Fruit fly (Drosophila melanogaster) whole organism, wandering third instar larva: ENCODE data around the gene Nlp.

Experiments used
- Abd-B ChIP-seq: fragments of >200 bp; optimal IDR thresholded peaks from 2 replicates; lab custom pipeline; 2017; ENCODE audit warnings: missing biosample characterization, missing genetic modification characterization
- CG32264 ChIP-seq: fragments of 200-800 bp; sonication (Bioruptor generic); optimal IDR thresholded peaks from 2 replicates; lab custom pipeline; 2016; ENCODE audit warnings: missing biosample characterization, missing genetic modification characterization
- CG9705 ChIP-seq: fragments of 200-800 bp; sonication (Bioruptor generic); optimal IDR thresholded peaks from 2 replicates; lab custom pipeline; 2018; ENCODE audit warnings: missing biosample characterization, mild to moderate bottlenecking, missing genetic modification characterization
- CrebA ChIP-seq: fragments of 200-800 bp; sonication (Bioruptor generic); optimal IDR thresholded peaks from 2 replicates; lab custom pipeline; 2016; ENCODE audit warnings: missing biosample characterization, mild to moderate bottlenecking, missing genetic modification characterization, borderline replicate concordance
- Dfd ChIP-seq: fragments of >200 bp; optimal IDR thresholded peaks from 2 replicates; lab custom pipeline; 2017; ENCODE audit warnings: missing biosample characterization, missing genetic modification characterization
- Dif ChIP-seq: fragments of 200-275, 200-300 bp; sonication (Bioruptor generic); optimal IDR thresholded peaks from 2 replicates; lab custom pipeline; 2018; ENCODE audit warnings: missing biosample characterization, missing genetic modification characterization; ENCODE audit not compliant: partially characterized antibody
- GATAd ChIP-seq: sonication (Bioruptor generic); optimal IDR thresholded peaks from 2 replicates; lab custom pipeline; 2016; ENCODE audit warnings: missing biosample characterization, missing genetic modification characterization
- HLH106 ChIP-seq: fragments of 200-800 bp; optimal IDR thresholded peaks from 3 replicates; lab custom pipeline; 2019; ENCODE audit warnings: missing biosample characterization, mild to moderate bottlenecking, missing genetic modification characterization, moderate library complexity
- Hnf4 ChIP-seq: fragments of 200-800 bp; sonication (Bioruptor generic); optimal IDR thresholded peaks from 2 replicates; lab custom pipeline; 2016; ENCODE audit warnings: missing biosample characterization, mild to moderate bottlenecking, missing genetic modification characterization
- Hr78 ChIP-seq: fragments of >200 bp; optimal IDR thresholded peaks from 2 replicates; lab custom pipeline; 2017; ENCODE audit warnings: missing biosample characterization, missing genetic modification characterization
- Hr83 ChIP-seq: fragments of 200-300 bp; sonication (Bioruptor generic); optimal IDR thresholded peaks from 2 replicates; lab custom pipeline; 2016; ENCODE audit warnings: missing biosample characterization, mild to moderate bottlenecking, missing genetic modification characterization, moderate library complexity; ENCODE audit not compliant: poor library complexity, severe bottlenecking
- Jra ChIP-seq: sonication (Bioruptor generic); optimal IDR thresholded peaks from 2 replicates; lab custom pipeline; 2016; ENCODE audit warnings: missing biosample characterization, missing genetic modification characterization
- Mio ChIP-seq: sonication (Bioruptor generic); optimal IDR thresholded peaks from 2 replicates; lab custom pipeline; 2016; ENCODE audit warnings: missing biosample characterization, missing genetic modification characterization
- Myc ChIP-seq: fragments of >200 bp; optimal IDR thresholded peaks from 2 replicates; lab custom pipeline; 2017
- N ChIP-seq: fragments of >200 bp; optimal IDR thresholded peaks from 2 replicates; lab custom pipeline; 2018; ENCODE audit warnings: missing biosample characterization, missing external identifiers, missing genetic modification characterization
- OdsH ChIP-seq: fragments of 200-800 bp; sonication (Bioruptor generic); optimal IDR thresholded peaks from 2 replicates; lab custom pipeline; 2016; ENCODE audit warnings: missing biosample characterization, mild to moderate bottlenecking, missing genetic modification characterization
- Rel ChIP-seq, 2 experiments: fragments of 200-800 bp; sonication (Bioruptor generic) in 1 of 2; optimal IDR thresholded peaks; 2 replicates in 1 of 2; 3 replicates in 1 of 2; lab custom pipeline; 2016 to 2019; ENCODE audit warnings: mild to moderate bottlenecking in 2 of 2, missing biosample characterization in 2 of 2, missing genetic modification characterization in 2 of 2, moderate library complexity in 1 of 2
- Sp1 ChIP-seq: fragments of 200-800 bp; sonication (Bioruptor generic); optimal IDR thresholded peaks from 3 replicates; lab custom pipeline; 2019; ENCODE audit warnings: missing biosample characterization, mild to moderate bottlenecking, missing genetic modification characterization, moderate library complexity
- Vsx2 ChIP-seq: fragments of 200-300, 225-300 bp; sonication (Bioruptor generic); optimal IDR thresholded peaks from 2 replicates; lab custom pipeline; 2018; ENCODE audit warnings: missing biosample characterization, missing genetic modification characterization; ENCODE audit not compliant: partially characterized antibody
- br ChIP-seq: fragments of 200-800 bp; sonication (Bioruptor generic); optimal IDR thresholded peaks from 2 replicates; lab custom pipeline; 2016; ENCODE audit warnings: missing biosample characterization, missing genetic modification characterization
- brk ChIP-seq: fragments of 200-800 bp; sonication (Bioruptor generic); optimal IDR thresholded peaks from 2 replicates; lab custom pipeline; 2016; ENCODE audit warnings: missing biosample characterization, mild to moderate bottlenecking, missing genetic modification characterization
- dl ChIP-seq, 2 experiments: fragments of 175-275, 200-275 bp in 1 of 2; fragments of 200-275 bp in 1 of 2; sonication (Bioruptor generic); optimal IDR thresholded peaks; lab custom pipeline; 2018; ENCODE audit warnings: mild to moderate bottlenecking in 2 of 2, missing biosample characterization in 2 of 2, missing genetic modification characterization in 2 of 2, moderate library complexity in 2 of 2; ENCODE audit not compliant: partially characterized antibody in 2 of 2, insufficient read depth in 1 of 2
- dmrt93B ChIP-seq: fragments of 200-800 bp; sonication (Bioruptor generic); optimal IDR thresholded peaks from 2 replicates; lab custom pipeline; 2018; ENCODE audit warnings: missing biosample characterization, mild to moderate bottlenecking, missing genetic modification characterization
- dsf ChIP-seq: sonication (Bioruptor generic); optimal IDR thresholded peaks from 2 replicates; lab custom pipeline; 2016; ENCODE audit warnings: missing biosample characterization, missing genetic modification characterization, borderline replicate concordance
- ey ChIP-seq: fragments of 200-800 bp; sonication (Bioruptor generic); optimal IDR thresholded peaks from 2 replicates; lab custom pipeline; 2016; ENCODE audit warnings: missing biosample characterization, missing genetic modification characterization
- foxo ChIP-seq, 2 experiments: fragments of 200-800 bp; sonication (Bioruptor generic); optimal IDR thresholded peaks; 2 replicates in 1 of 2; 3 replicates in 1 of 2; lab custom pipeline; 2016 to 2017; ENCODE audit warnings: missing biosample characterization in 2 of 2, missing genetic modification characterization in 2 of 2
- fru ChIP-seq: fragments of 200-800 bp; sonication (Bioruptor generic); optimal IDR thresholded peaks from 3 replicates; lab custom pipeline; 2016; ENCODE audit warnings: missing biosample characterization, mild to moderate bottlenecking, missing genetic modification characterization
- h ChIP-seq: fragments of 200-800 bp; sonication (Bioruptor generic); optimal IDR thresholded peaks from 3 replicates; lab custom pipeline; 2016; ENCODE audit warnings: missing biosample characterization, mild to moderate bottlenecking, missing genetic modification characterization
- jim ChIP-seq: fragments of 175-275, 200-325 bp; sonication (Bioruptor generic); optimal IDR thresholded peaks from 2 replicates; lab custom pipeline; 2016; ENCODE audit warnings: missing biosample characterization, mild to moderate bottlenecking, missing genetic modification characterization
- lola ChIP-seq: fragments of >200 bp; optimal IDR thresholded peaks from 2 replicates; lab custom pipeline; 2017; ENCODE audit warnings: missing biosample characterization, missing genetic modification characterization
- pan ChIP-seq: fragments of >200 bp; optimal IDR thresholded peaks from 2 replicates; lab custom pipeline; 2017
- psq ChIP-seq: fragments of 200-800 bp; sonication (Bioruptor generic); optimal IDR thresholded peaks from 3 replicates; lab custom pipeline; 2017; ENCODE audit warnings: missing biosample characterization, mild to moderate bottlenecking, missing genetic modification characterization, moderate library complexity
- rgr ChIP-seq: fragments of 200-800 bp; sonication (Bioruptor generic); optimal IDR thresholded peaks from 3 replicates; lab custom pipeline; 2016; ENCODE audit warnings: missing biosample characterization, mild to moderate bottlenecking, missing genetic modification characterization
- sage ChIP-seq: fragments of 200-800 bp; sonication (Bioruptor generic); optimal IDR thresholded peaks from 2 replicates; lab custom pipeline; 2016; ENCODE audit warnings: missing biosample characterization, mild to moderate bottlenecking, missing genetic modification characterization
- sv ChIP-seq: fragments of 200-800 bp; sonication (Bioruptor generic); optimal IDR thresholded peaks from 3 replicates; lab custom pipeline; 2016; ENCODE audit warnings: missing biosample characterization, missing genetic modification characterization
- tai ChIP-seq: sonication (Bioruptor generic); optimal IDR thresholded peaks from 2 replicates; lab custom pipeline; 2016; ENCODE audit warnings: missing biosample characterization, missing genetic modification characterization
- usp ChIP-seq: fragments of >200 bp; optimal IDR thresholded peaks from 2 replicates; lab custom pipeline; 2017; ENCODE audit warnings: missing biosample characterization, missing genetic modification characterization
- woc ChIP-seq: sonication (Bioruptor generic); optimal IDR thresholded peaks from 2 replicates; lab custom pipeline; 2016; ENCODE audit warnings: missing biosample characterization, mild to moderate bottlenecking, missing genetic modification characterization

Gene Nlp

dm6 chr3R:30043139-30043744 is 38.7 kb downstream of the Nlp start, which contains the start of gene Sry-delta:
Sry-delta (plus strand) TSS chr3R:30043341.
- TF ChIP-seq rgr = peak; percentile 80
- TF ChIP-seq Vsx2 (GFP tag; lab: Kevin White, UChicago) = no peak
- no peak for TF ChIP-seq dl (GFP tag; optimal IDR thresholded peaks at IDR 0.05; lab: Kevin White, UChicago; ENCODE audit: insufficient read depth in 1 of 2, partially characterized antibody in 2 of 2)
- TF ChIP-seq Hr83 = peak; percentile 97
- no peak for TF ChIP-seq pan (lab: Kevin White, UChicago)
- TF ChIP-seq CG9705 (GFP tag; lab: Kevin White, UChicago) = peak; percentile 70
- peak; percentile 61 for TF ChIP-seq OdsH (GFP tag; lab: Kevin White, UChicago)
- no peak for TF ChIP-seq Hr78 (GFP tag; lab: Kevin White, UChicago)
- TF ChIP-seq Myc (lab: Kevin White, UChicago) = no peak
- no peak for TF ChIP-seq Dfd (GFP tag; lab: Kevin White, UChicago)
- TF ChIP-seq sv (GFP tag; lab: Kevin White, UChicago) = peak; percentile 81
- no peak for TF ChIP-seq fru
- no peak for TF ChIP-seq Mio (GFP tag; lab: Kevin White, UChicago)
- no peak for TF ChIP-seq dmrt93B (GFP tag; lab: Kevin White, UChicago)
- TF ChIP-seq Abd-B (GFP tag; lab: Kevin White, UChicago) = no peak
- no peak for TF ChIP-seq lola (GFP tag; lab: Kevin White, UChicago)
- no peak for TF ChIP-seq CrebA (GFP tag; lab: Kevin White, UChicago)
- TF ChIP-seq jim = no peak
- TF ChIP-seq ey = peak; percentile 73
- no peak for TF ChIP-seq usp (GFP tag; lab: Kevin White, UChicago)
- TF ChIP-seq GATAd (GFP tag; lab: Kevin White, UChicago) = no peak
- no peak for TF ChIP-seq h (GFP tag; lab: Kevin White, UChicago)
- TF ChIP-seq sage (GFP tag; lab: Kevin White, UChicago) = no peak
- peak; percentile 75 for TF ChIP-seq HLH106 (tag; lab: Kevin White, UChicago)
- peak; percentile 18 for TF ChIP-seq Dif
- TF ChIP-seq Jra (GFP tag; lab: Kevin White, UChicago) = no peak
- TF ChIP-seq brk = no peak
- TF ChIP-seq CG32264 (GFP tag; lab: Kevin White, UChicago) = peak; percentile 5
- TF ChIP-seq foxo (GFP tag; optimal IDR thresholded peaks at IDR 0.05; lab: Kevin White, UChicago) = peak in 1 of 2 experiments; percentile 87
- no peak for TF ChIP-seq tai (GFP tag; lab: Kevin White, UChicago)
- TF ChIP-seq Rel (GFP tag; optimal IDR thresholded peaks at IDR 0.05; lab: Kevin White, UChicago) = no peak
- no peak for TF ChIP-seq Rel (tag; optimal IDR thresholded peaks at IDR 0.05; lab: Kevin White, UChicago)
- TF ChIP-seq psq (GFP tag; lab: Kevin White, UChicago) = peak; percentile 35
- TF ChIP-seq N = no peak
- TF ChIP-seq dsf (GFP tag; lab: Kevin White, UChicago) = peak; percentile 43
- TF ChIP-seq br (GFP tag; lab: Kevin White, UChicago) = no peak
- TF ChIP-seq Hnf4 (GFP tag; lab: Kevin White, UChicago) = no peak
- TF ChIP-seq Sp1 (GFP tag; lab: Kevin White, UChicago) = peak; percentile 71
- TF ChIP-seq woc (GFP tag; lab: Kevin White, UChicago) = no peak

dm6 chr3R:30046029-30047001 is 41.7 kb downstream of the Nlp start, which contains the start of the genes RpL32 and CG7943:
RpL32 (minus strand) TSS chr3R:30046161.
CG7943 (plus strand) TSS chr3R:30046470.
- peak; percentile 94 for TF ChIP-seq CG32264 (GFP tag; lab: Kevin White, UChicago)
- TF ChIP-seq fru = peak; percentile 96
- no peak for TF ChIP-seq Rel (GFP tag; optimal IDR thresholded peaks at IDR 0.05; lab: Kevin White, UChicago)
- peak; percentile 67 for TF ChIP-seq Rel (tag; optimal IDR thresholded peaks at IDR 0.05; lab: Kevin White, UChicago)
- TF ChIP-seq brk = no peak
- peak; percentile 74 for TF ChIP-seq Mio (GFP tag; lab: Kevin White, UChicago)
- no peak for TF ChIP-seq Dif
- TF ChIP-seq tai (GFP tag; lab: Kevin White, UChicago) = no peak
- TF ChIP-seq Hnf4 (GFP tag; lab: Kevin White, UChicago) = peak; percentile 95
- peak; percentile 34 for TF ChIP-seq jim
- TF ChIP-seq dsf (GFP tag; lab: Kevin White, UChicago) = peak; percentile 89
- no peak for TF ChIP-seq CrebA (GFP tag; lab: Kevin White, UChicago)
- TF ChIP-seq CG9705 (GFP tag; lab: Kevin White, UChicago) = peak; percentile 96
- peak; percentile 92 for TF ChIP-seq Sp1 (GFP tag; lab: Kevin White, UChicago)
- TF ChIP-seq Hr83 = peak; percentile 99
- TF ChIP-seq N = no peak
- TF ChIP-seq usp (GFP tag; lab: Kevin White, UChicago) = no peak
- TF ChIP-seq h (GFP tag; lab: Kevin White, UChicago) = peak; percentile 97
- TF ChIP-seq br (GFP tag; lab: Kevin White, UChicago) = peak; percentile 95
- TF ChIP-seq dmrt93B (GFP tag; lab: Kevin White, UChicago) = peak; percentile 97
- no peak for TF ChIP-seq dl (GFP tag; optimal IDR thresholded peaks at IDR 0.05; lab: Kevin White, UChicago; ENCODE audit: insufficient read depth in 1 of 2, partially characterized antibody in 2 of 2)
- peak; percentile 82 for TF ChIP-seq sv (GFP tag; lab: Kevin White, UChicago)
- TF ChIP-seq Vsx2 (GFP tag; lab: Kevin White, UChicago) = no peak
- peak; percentile 91 for TF ChIP-seq OdsH (GFP tag; lab: Kevin White, UChicago)
- peak; percentile 93 for TF ChIP-seq woc (GFP tag; lab: Kevin White, UChicago)
- TF ChIP-seq Dfd (GFP tag; lab: Kevin White, UChicago) = no peak
- TF ChIP-seq foxo (GFP tag; optimal IDR thresholded peaks at IDR 0.05; lab: Kevin White, UChicago) = peak; percentile 84 to 96
- peak; percentile 89 for TF ChIP-seq ey
- peak; percentile 83 for TF ChIP-seq psq (GFP tag; lab: Kevin White, UChicago)
- TF ChIP-seq rgr = peak; percentile 95
- TF ChIP-seq Myc (lab: Kevin White, UChicago) = peak; percentile 76
- no peak for TF ChIP-seq pan (lab: Kevin White, UChicago)
- peak; percentile 95 for TF ChIP-seq HLH106 (tag; lab: Kevin White, UChicago)
- TF ChIP-seq lola (GFP tag; lab: Kevin White, UChicago) = no peak
